Fruit fly (Drosophila melanogaster): ENCODE results near the gene robo2.
A peak's percentile ranks its signal among the peaks of the same experiment; 100 is the strongest.

DNA sequence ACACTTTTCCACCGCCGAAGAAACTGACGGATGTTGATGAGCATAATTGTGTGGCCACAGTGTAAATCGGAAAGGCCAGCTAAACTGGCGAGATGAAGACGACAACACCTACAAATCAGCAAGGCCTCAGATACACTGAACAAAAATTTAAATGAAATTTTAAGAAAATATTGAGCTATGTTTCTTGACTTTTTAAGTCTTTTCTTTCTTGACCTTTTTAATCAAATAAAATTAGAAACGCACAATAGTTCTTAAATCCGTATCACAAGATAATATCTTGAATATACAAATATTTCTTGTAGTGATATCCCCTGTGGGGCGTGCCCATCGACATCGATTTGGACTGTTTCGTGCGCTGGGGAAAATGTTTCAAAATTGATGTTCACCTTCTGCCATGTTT, 8.0 kb upstream of the robo2 start, which contains the start of gene CG43401:
- peak; percentile 31 for TF ChIP-seq Six4 (GFP tag; optimal IDR thresholded peaks at IDR 0.05)
- peak; percentile 71 for TF ChIP-seq Xrp1 (GFP tag; IDR thresholded peaks at IDR 0.05)
- peak; percentile 45 for TF ChIP-seq CG16863 (GFP tag; optimal IDR thresholded peaks at IDR 0.05)
- peak; percentile 64 for TF ChIP-seq CG10979 (tag; optimal IDR thresholded peaks at IDR 0.05)
- TF ChIP-seq CG10654 (GFP tag; optimal IDR thresholded peaks at IDR 0.05): peak; percentile 41
- TF ChIP-seq sug (tag; optimal IDR thresholded peaks at IDR 0.05): peak; percentile 34
- TF ChIP-seq E2f1 (GFP tag; IDR thresholded peaks at IDR 0.05): peak; percentile 70
- TF ChIP-seq CG8281 (tag; optimal IDR thresholded peaks at IDR 0.05): peak; percentile 0
- TF ChIP-seq ara (GFP tag; IDR thresholded peaks at IDR 0.05): peak; percentile 71
